Fruit fly (Drosophila melanogaster) whole organism, adult: ENCODE measurements around the gene Sk1.

Source experiments
- CG11617 ChIP-seq: fragments of 200-800 bp; sonication (Bioruptor generic); optimal IDR thresholded peaks from 2 replicates; lab custom pipeline; 2017; ENCODE audit warnings: mild to moderate bottlenecking, missing biosample characterization, missing genetic modification reagents, missing genetic modification characterization
- CG33017 ChIP-seq: fragments of 200-800 bp; sonication (Bioruptor generic); optimal IDR thresholded peaks from 2 replicates; lab custom pipeline; 2018; ENCODE audit warnings: missing biosample characterization, mild to moderate bottlenecking, missing genetic modification characterization, moderate library complexity
- CG7101 ChIP-seq: fragments of 200-800 bp; sonication (Bioruptor generic); optimal IDR thresholded peaks from 2 replicates; lab custom pipeline; 2018; ENCODE audit warnings: missing biosample characterization, mild to moderate bottlenecking, missing genetic modification characterization, moderate library complexity
- pad ChIP-seq: fragments of 200-800 bp; sonication (Bioruptor generic); optimal IDR thresholded peaks from 3 replicates; lab custom pipeline; 2017; ENCODE audit warnings: missing biosample characterization, missing genetic modification characterization, mild to moderate bottlenecking, moderate library complexity, missing genetic modification reagents

- TF ChIP-seq CG33017 (tag; lab: Kevin White, UChicago) (no peak), CG11617 (GFP tag; lab: Kevin White, UChicago) (no peak), CG7101 (tag; lab: Kevin White, UChicago) (no peak), pad (no peak)
Measured at dm6 chrX:11417322-11417721, 25.0 kb upstream of the Sk1 start, which contains the start of the genes Gr10a and Or10a.
